Fruit fly (Drosophila melanogaster): ENCODE measurements around the gene Raf.

Gene Raf

dm6 chrX:2387579-2388362 is 92.5 kb downstream of the Raf start, which contains the start of gene PsGEF:
Gene PsGEF, minus strand, starts transcription at chrX:2387664.
- no peak for TF ChIP-seq psq (optimal IDR thresholded peaks at IDR 0.05)
- no peak for TF ChIP-seq usp (GFP tag; optimal IDR thresholded peaks at IDR 0.05)
- no peak for TF ChIP-seq EcR (GFP tag; optimal IDR thresholded peaks at IDR 0.05)
- TF ChIP-seq pan (optimal IDR thresholded peaks at IDR 0.05): no peak
- no peak for TF ChIP-seq Dll (optimal IDR thresholded peaks at IDR 0.05)
- TF ChIP-seq CG8478 (optimal IDR thresholded peaks at IDR 0.05): no peak
